Fruit fly (Drosophila melanogaster) whole organism, embryonic: ENCODE measurements around the gene Ubc7.

ENCODE experiments used
- Awh ChIP-seq: fragments of 200-800 bp; sonication (Bioruptor generic); IDR thresholded peaks from 2 replicates; pipeline ENCODE4, ENCODE4 v1.3.6; 2022; ENCODE audit warnings: missing biosample characterization, missing genetic modification characterization
- CG10366 ChIP-seq: fragments of 200-800 bp; sonication (Bioruptor generic); IDR thresholded peaks from 2 replicates; pipeline ENCODE4 v1.3.6; 2022; ENCODE audit warnings: missing biosample characterization, missing genetic modification characterization
- CG11085 ChIP-seq: fragments of 200-800 bp; sonication (Bioruptor generic); IDR thresholded peaks from 2 replicates; pipeline ENCODE4 v1.3.6; 2022; ENCODE audit warnings: missing biosample characterization, missing genetic modification characterization
- CG11504 ChIP-seq: fragments of 200-800 bp; sonication (Bioruptor generic); optimal IDR thresholded peaks from 3 replicates; lab custom pipeline; 2019; ENCODE audit warnings: missing biosample characterization, mild to moderate bottlenecking, missing genetic modification characterization, moderate library complexity
- CG12391 ChIP-seq: fragments of 200-800 bp; sonication (Bioruptor generic); optimal IDR thresholded peaks from 3 replicates; lab custom pipeline; 2018; ENCODE audit warnings: missing biosample characterization, mild to moderate bottlenecking, missing genetic modification characterization, moderate library complexity
- CG13424 ChIP-seq: fragments of 200-800 bp; sonication (Bioruptor generic); optimal IDR thresholded peaks from 2 replicates; lab custom pipeline; 2019; ENCODE audit warnings: missing biosample characterization, mild to moderate bottlenecking, missing genetic modification characterization, moderate library complexity
- CG14710 ChIP-seq: fragments of 200-800 bp; sonication (Bioruptor generic); optimal IDR thresholded peaks from 3 replicates; lab custom pipeline; 2019; ENCODE audit warnings: missing biosample characterization, mild to moderate bottlenecking, missing genetic modification characterization, moderate library complexity
- CG16813 ChIP-seq: fragments of 200-800 bp; sonication (Bioruptor generic); IDR thresholded peaks from 3 replicates; pipeline ENCODE4 v1.3.6; 2022; ENCODE audit warnings: missing biosample characterization, missing genetic modification characterization; ENCODE audit not compliant: partially characterized antibody
- CG1792 ChIP-seq: fragments of 200-800 bp; sonication (Bioruptor generic); optimal IDR thresholded peaks from 2 replicates; lab custom pipeline; 2016; ENCODE audit warnings: missing biosample characterization, missing genetic modification characterization
- CG2129 ChIP-seq: fragments of 200-800 bp; sonication (Bioruptor generic); IDR thresholded peaks from 2 replicates; pipeline ENCODE4 v1.3.6; 2022; ENCODE audit warnings: missing biosample characterization, missing genetic modification characterization; ENCODE audit not compliant: partially characterized antibody
- CG2678 ChIP-seq: fragments of 200-800 bp; sonication (Bioruptor generic); optimal IDR thresholded peaks from 3 replicates; lab custom pipeline; 2019; ENCODE audit warnings: missing biosample characterization, mild to moderate bottlenecking, missing genetic modification characterization, moderate library complexity
- CG2712 ChIP-seq: fragments of 200-800 bp; optimal IDR thresholded peaks from 3 replicates; lab custom pipeline; 2019; ENCODE audit warnings: missing biosample characterization, mild to moderate bottlenecking, missing genetic modification characterization, moderate library complexity
- CG31224 ChIP-seq: fragments of 200-800 bp; sonication (Bioruptor generic); IDR thresholded peaks from 2 replicates; pipeline ENCODE4 v1.3.6; 2022; ENCODE audit warnings: missing biosample characterization, missing genetic modification characterization
- CG31388 ChIP-seq: fragments of 200-800 bp; sonication (Bioruptor generic); optimal IDR thresholded peaks from 2 replicates; lab custom pipeline; 2016; ENCODE audit warnings: missing biosample characterization, missing genetic modification characterization
- CG3163 ChIP-seq: fragments of 200-800 bp; sonication (Bioruptor generic); optimal IDR thresholded peaks from 3 replicates; lab custom pipeline; 2016; ENCODE audit warnings: missing biosample characterization, missing genetic modification characterization
- CG4404 ChIP-seq: fragments of 200-800 bp; sonication (Bioruptor generic); IDR thresholded peaks from 2 replicates; pipeline ENCODE4 v1.3.6; 2022; ENCODE audit warnings: missing biosample characterization, missing genetic modification characterization
- CG4617 ChIP-seq: fragments of 200-800 bp; sonication (Bioruptor generic); optimal IDR thresholded peaks from 3 replicates; lab custom pipeline; 2016; ENCODE audit warnings: missing biosample characterization, missing genetic modification characterization, borderline replicate concordance
- CG7963 ChIP-seq: fragments of 200-800 bp; sonication (Bioruptor generic); IDR thresholded peaks from 3 replicates; pipeline ENCODE4 v1.3.6; 2022; ENCODE audit warnings: missing biosample characterization, missing genetic modification characterization; ENCODE audit not compliant: partially characterized antibody
- CG7987 ChIP-seq: fragments of 200-800 bp; sonication (Bioruptor generic); optimal IDR thresholded peaks from 2 replicates; lab custom pipeline; 2018; ENCODE audit warnings: missing biosample characterization, mild to moderate bottlenecking, missing genetic modification characterization, moderate library complexity
- CG8089 ChIP-seq: fragments of 200-800 bp; sonication (Bioruptor generic); optimal IDR thresholded peaks from 3 replicates; lab custom pipeline; 2016; ENCODE audit warnings: missing biosample characterization, missing genetic modification characterization
- CG9437 ChIP-seq: fragments of 200-800 bp; sonication (Bioruptor generic); optimal IDR thresholded peaks from 2 replicates; lab custom pipeline; 2018; ENCODE audit warnings: missing biosample characterization, mild to moderate bottlenecking, missing genetic modification characterization
- CG9817 ChIP-seq: fragments of 200-800 bp; sonication (Bioruptor generic); optimal IDR thresholded peaks from 2 replicates; lab custom pipeline; 2018; ENCODE audit warnings: missing biosample characterization, mild to moderate bottlenecking, missing genetic modification characterization, moderate library complexity
- Dek ChIP-seq: fragments of 200-800 bp; sonication (Bioruptor generic); optimal IDR thresholded peaks from 3 replicates; lab custom pipeline; 2019; ENCODE audit warnings: missing biosample characterization, mild to moderate bottlenecking, missing genetic modification characterization, moderate library complexity
- Ets65A ChIP-seq: fragments of 200-800 bp; sonication (Bioruptor generic); peaks from one replicate; lab custom pipeline; 2016; ENCODE audit warnings: missing biosample characterization, missing genetic modification characterization
- HLH3B ChIP-seq: fragments of 200-800 bp; sonication (Bioruptor generic); IDR thresholded peaks from 2 replicates; pipeline ENCODE4 v1.3.6; 2022; ENCODE audit warnings: missing biosample characterization, missing genetic modification characterization
- HLH4C ChIP-seq: fragments of 200-800 bp; sonication (Bioruptor generic); IDR thresholded peaks from 3 replicates; pipeline ENCODE4 v1.3.6; 2022; ENCODE audit warnings: missing biosample characterization, missing genetic modification characterization; ENCODE audit not compliant: partially characterized antibody
- Mrtf ChIP-seq: fragments of 200-800 bp; sonication (Bioruptor generic); IDR thresholded peaks from 3 replicates; pipeline ENCODE4 v1.3.6; 2022; ENCODE audit warnings: missing biosample characterization, missing genetic modification characterization
- Neu2 ChIP-seq: fragments of 200-800 bp; sonication (Bioruptor generic); optimal IDR thresholded peaks from 3 replicates; lab custom pipeline; 2016; ENCODE audit warnings: missing biosample characterization, missing genetic modification characterization, borderline replicate concordance
- Pdp1 ChIP-seq, 2 experiments: fragments of 200-800 bp; sonication (Bioruptor generic); optimal IDR thresholded peaks; 3 replicates each; lab custom pipeline; 2016; ENCODE audit warnings: missing biosample characterization in 2 of 2, missing genetic modification characterization in 2 of 2, mild to moderate bottlenecking in 1 of 2, moderate library complexity in 1 of 2
- Sox100B ChIP-seq: fragments of 200-800 bp; sonication (Bioruptor generic); optimal IDR thresholded peaks from 3 replicates; lab custom pipeline; 2018; ENCODE audit warnings: missing biosample characterization, mild to moderate bottlenecking, missing genetic modification characterization
- Trl ChIP-seq, 3 experiments: fragments of >200 bp in 2 of 3; fragments of 200-800 bp in 1 of 3; sonication (Bioruptor generic) in 1 of 3; optimal IDR thresholded peaks; 2 replicates in 1 of 3; 3 replicates in 2 of 3; lab custom pipeline; 2016 to 2017; ENCODE audit warnings: missing biosample characterization in 1 of 3, missing genetic modification characterization in 1 of 3
- Vsx1 ChIP-seq: fragments of 200-800 bp; sonication (Bioruptor generic); optimal IDR thresholded peaks from 2 replicates; lab custom pipeline; 2017; ENCODE audit warnings: missing biosample characterization, mild to moderate bottlenecking, missing genetic modification characterization, missing genetic modification reagents
- ab ChIP-seq: fragments of 200-800 bp; sonication (Bioruptor generic); optimal IDR thresholded peaks from 2 replicates; lab custom pipeline; 2016; ENCODE audit warnings: missing biosample characterization, missing genetic modification characterization
- btn ChIP-seq: fragments of 200-800 bp; sonication (Bioruptor generic); optimal IDR thresholded peaks from 2 replicates; lab custom pipeline; 2016; ENCODE audit warnings: missing biosample characterization, missing genetic modification characterization
- cato ChIP-seq: fragments of 200-800 bp; sonication (Bioruptor generic); optimal IDR thresholded peaks from 2 replicates; lab custom pipeline; 2016; ENCODE audit warnings: missing biosample characterization, missing genetic modification characterization, borderline replicate concordance
- exex ChIP-seq: fragments of 200-800 bp; sonication (Bioruptor generic); optimal IDR thresholded peaks from 4 replicates; lab custom pipeline; 2018; ENCODE audit warnings: missing biosample characterization, mild to moderate bottlenecking, missing genetic modification characterization, moderate library complexity
- fd64A ChIP-seq: fragments of 200-800 bp; sonication (Bioruptor generic); optimal IDR thresholded peaks from 3 replicates; lab custom pipeline; 2018; ENCODE audit warnings: missing biosample characterization, mild to moderate bottlenecking, missing genetic modification characterization
- gcm ChIP-seq: fragments of 200-800 bp; sonication (Bioruptor generic); optimal IDR thresholded peaks from 2 replicates; lab custom pipeline; 2019; ENCODE audit warnings: missing biosample characterization, mild to moderate bottlenecking, missing genetic modification characterization, moderate library complexity
- hb ChIP-seq: fragments of 200-800 bp; sonication (Bioruptor generic); IDR thresholded peaks from 3 replicates; pipeline ENCODE4 v1.3.6; 2022; ENCODE audit warnings: missing biosample characterization, missing genetic modification characterization; ENCODE audit not compliant: partially characterized antibody
- ind ChIP-seq: fragments of 200-800 bp; sonication (Bioruptor generic); optimal IDR thresholded peaks from 3 replicates; lab custom pipeline; 2016; ENCODE audit warnings: missing biosample characterization, missing genetic modification characterization
- insv ChIP-seq, 2 experiments: fragments of 200-800 bp; sonication (Bioruptor generic); optimal IDR thresholded peaks; 3 replicates each; lab custom pipeline; 2016 to 2018; ENCODE audit warnings: missing biosample characterization in 2 of 2, missing genetic modification characterization in 2 of 2
- kay ChIP-seq: fragments of 200-800 bp; sonication (Bioruptor generic); optimal IDR thresholded peaks from 2 replicates; lab custom pipeline; 2016; ENCODE audit warnings: missing biosample characterization, missing genetic modification characterization
- mam ChIP-seq: fragments of 200-800 bp; sonication (Bioruptor generic); optimal IDR thresholded peaks from 3 replicates; lab custom pipeline; 2016; ENCODE audit warnings: missing biosample characterization, missing genetic modification characterization
- ro ChIP-seq: fragments of 200-800 bp; sonication (Bioruptor generic); IDR thresholded peaks from 2 replicates; pipeline ENCODE4 v1.3.6; 2022; ENCODE audit warnings: missing biosample characterization, missing genetic modification characterization
- schlank ChIP-seq: fragments of 200-800 bp; sonication (Bioruptor generic); optimal IDR thresholded peaks from 2 replicates; lab custom pipeline; 2018; ENCODE audit warnings: missing biosample characterization, mild to moderate bottlenecking, missing genetic modification characterization
- sqz ChIP-seq: fragments of 200-800 bp; sonication (Bioruptor generic); optimal IDR thresholded peaks from 3 replicates; lab custom pipeline; 2018; ENCODE audit warnings: missing biosample characterization, mild to moderate bottlenecking, missing genetic modification characterization
- ssp ChIP-seq: fragments of 200-800 bp; sonication (Bioruptor generic); IDR thresholded peaks from 2 replicates; pipeline ENCODE4 v1.3.6; 2022; ENCODE audit warnings: missing biosample characterization, missing genetic modification characterization

The Ubc7 gene

dm6 chrX:16637594-16638485 is 44.4 kb downstream of the Ubc7 start, which contains the start of gene RpS19a (continued):
- peak; percentile 94 for TF ChIP-seq CG7987 (GFP tag; lab: Kevin White, UChicago)
- TF ChIP-seq CG3163: peak; percentile 29
- peak; percentile 56 for TF ChIP-seq HLH3B (GFP tag; lab: Robert Waterston, UW)
- TF ChIP-seq ind (GFP tag; lab: Kevin White, UChicago): no peak
- no peak for TF ChIP-seq hb
- TF ChIP-seq mam (GFP tag; lab: Kevin White, UChicago): no peak
- peak; percentile 32 for TF ChIP-seq CG4617
- peak; percentile 53 for TF ChIP-seq CG13424
- peak; percentile 85 for TF ChIP-seq schlank (tag; lab: Kevin White, UChicago)
- peak; percentile 72 for TF ChIP-seq CG12391 (tag; lab: Kevin White, UChicago)
- peak; percentile 7 to 34 for TF ChIP-seq Pdp1 (GFP tag; optimal IDR thresholded peaks at IDR 0.05; lab: Kevin White, UChicago)
- TF ChIP-seq cato (GFP tag; lab: Kevin White, UChicago): no peak
- TF ChIP-seq CG4404 (GFP tag; lab: Robert Waterston, UW): no peak
- peak; percentile 67 for TF ChIP-seq CG9817
- peak; percentile 67 for TF ChIP-seq gcm (GFP tag; lab: Kevin White, UChicago)
- peak; percentile 43 for TF ChIP-seq btn (GFP tag; lab: Kevin White, UChicago)
- TF ChIP-seq sqz (GFP tag; lab: Kevin White, UChicago): peak; percentile 87
- TF ChIP-seq ab (GFP tag; lab: Kevin White, UChicago): no peak
- TF ChIP-seq Mrtf (GFP tag; lab: Robert Waterston, UW): peak; percentile 66; the same call in 2 of the 3 replicates
- TF ChIP-seq CG31224 (GFP tag; lab: Robert Waterston, UW): peak; percentile 46
- no peak for TF ChIP-seq CG31388 (GFP tag; lab: Kevin White, UChicago)
- TF ChIP-seq HLH4C (GFP tag; lab: Robert Waterston, UW): 0 out of 3 replicates have a peak, but pooled peaks have one; percentile 58
- TF ChIP-seq Trl (optimal IDR thresholded peaks at IDR 0.05; lab: Kevin White, UChicago): peak in 1 of 2 experiments; percentile 56
- TF ChIP-seq Trl (GFP tag; optimal IDR thresholded peaks at IDR 0.05; lab: Kevin White, UChicago): peak; percentile 58
- no peak for TF ChIP-seq kay (GFP tag; lab: Kevin White, UChicago)
- TF ChIP-seq CG2678: peak; percentile 70
- peak; percentile 86 for TF ChIP-seq CG14710 (tag; lab: Kevin White, UChicago)
- peak; percentile 75 for TF ChIP-seq Awh (GFP tag; lab: Robert Waterston, UW)
- TF ChIP-seq CG1792 (GFP tag; lab: Kevin White, UChicago): no peak
- TF ChIP-seq ssp (GFP tag; lab: Robert Waterston, UW): no peak; the same call in 1 of the 2 replicates
- peak; percentile 76 for TF ChIP-seq CG11085 (GFP tag; lab: Robert Waterston, UW)
- TF ChIP-seq Vsx1 (GFP tag; lab: Kevin White, UChicago): peak; percentile 83
- peak; percentile 70 for TF ChIP-seq CG10366 (GFP tag; lab: Robert Waterston, UW)
- peak; percentile 56 for TF ChIP-seq Dek (tag; lab: Kevin White, UChicago)
- peak; percentile 39 for TF ChIP-seq CG2712
- TF ChIP-seq CG2129 (GFP tag; lab: Robert Waterston, UW): no peak; the same call in 1 of the 2 replicates
- peak; percentile 74 for TF ChIP-seq CG9437 (GFP tag; lab: Kevin White, UChicago)
- TF ChIP-seq Sox100B (GFP tag; lab: Kevin White, UChicago): peak; percentile 86
- no peak for TF ChIP-seq CG16813 (GFP tag; lab: Robert Waterston, UW)
- peak; percentile 53 for TF ChIP-seq Ets65A
- peak; percentile 87 for TF ChIP-seq fd64A (GFP tag; lab: Kevin White, UChicago)
- TF ChIP-seq Neu2 (GFP tag; lab: Kevin White, UChicago): peak; percentile 21
- peak in 1 of 2 experiments; percentile 67 for TF ChIP-seq insv (GFP tag; optimal IDR thresholded peaks at IDR 0.05; lab: Kevin White, UChicago)
- peak; percentile 29; the same call in 1 of the 3 replicates for TF ChIP-seq CG7963
- peak; percentile 55 for TF ChIP-seq CG8089 (GFP tag; lab: Kevin White, UChicago)
- TF ChIP-seq exex: peak; percentile 55
- TF ChIP-seq CG11504 (tag; lab: Kevin White, UChicago): no peak
- no peak; the same call in 1 of the 2 replicates for TF ChIP-seq ro (GFP tag; lab: Robert Waterston, UW)
